Worm (Caenorhabditis elegans): ENCODE measurements around the gene C18A3.11.
A peak's percentile ranks its signal among the peaks of the same experiment; 100 is the strongest.

Gene C18A3.11

DNA sequence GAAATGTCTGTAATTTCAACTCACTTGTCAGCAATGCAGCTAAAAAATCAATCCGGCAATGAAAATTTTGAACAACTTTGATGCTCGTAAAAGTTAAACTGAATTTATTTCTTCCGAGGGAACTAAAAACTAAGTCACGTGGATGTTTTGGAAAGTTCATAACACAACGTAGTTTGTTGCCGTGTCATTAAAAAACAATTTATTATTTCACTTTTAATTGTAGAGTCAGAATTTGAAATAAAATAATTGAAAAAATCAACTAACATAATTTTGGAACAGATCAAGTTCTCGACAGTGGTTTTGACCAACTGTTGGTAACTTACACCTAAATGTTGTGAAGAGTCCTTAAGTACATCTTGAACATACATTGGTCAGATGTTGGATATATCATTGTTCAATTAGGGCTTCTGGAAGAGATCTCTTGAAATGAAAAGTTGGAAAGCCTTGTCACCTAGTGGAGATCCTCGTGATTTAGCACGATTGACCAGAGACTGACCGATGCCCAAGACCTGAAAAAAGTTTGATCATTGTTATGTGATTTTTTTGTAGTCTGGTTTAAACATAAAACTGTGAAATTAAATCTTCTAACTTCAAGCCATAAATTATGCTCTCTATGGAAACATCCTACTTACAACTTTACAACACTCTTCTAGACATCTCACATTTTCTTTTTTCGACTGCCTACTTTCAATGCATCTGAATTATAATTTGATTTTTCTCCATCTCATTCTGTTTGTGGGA lies at the start of gene C18A3.11, which contains the start of gene C18A3.7:
Gene C18A3.11 (plus strand): TSS at position 691 of the 741 bp plus-strand sequence.
Gene C18A3.7 (minus strand): TSS at position 101 of the 741 bp plus-strand sequence.
- TF ChIP-seq zip-8 (tag; optimal IDR thresholded peaks at IDR 0.05) (no peak), nhr-76 (tag; optimal IDR thresholded peaks at IDR 0.05) (no peak), snpc-4 (tag; optimal IDR thresholded peaks at IDR 0.05) (no peak), mls-2 (tag; optimal IDR thresholded peaks at IDR 0.05) (no peak), ham-2 (GFP tag; optimal IDR thresholded peaks at IDR 0.05) (no peak), elt-1 (tag; optimal IDR thresholded peaks at IDR 0.05; ENCODE audit: borderline replicate concordance, insufficient read depth) (no peak), sem-2 (GFP tag; optimal IDR thresholded peaks at IDR 0.05) (no peak), lin-32 (GFP tag; optimal IDR thresholded peaks at IDR 0.05) (no peak), blmp-1 (tag; optimal IDR thresholded peaks at IDR 0.05) (no peak), ceh-43 (GFP tag; optimal IDR thresholded peaks at IDR 0.05) (no peak), M03D4.4 (tag; optimal IDR thresholded peaks at IDR 0.05) (no peak), tbx-8 (GFP tag; optimal IDR thresholded peaks at IDR 0.05) (no peak), lin-13 (tag; optimal IDR thresholded peaks at IDR 0.05) (no peak), unc-120 (tag; optimal IDR thresholded peaks at IDR 0.05; ENCODE audit: poor library complexity, severe bottlenecking) (no peak), hlh-1 (tag; optimal IDR thresholded peaks at IDR 0.05) (no peak), elt-3 (tag; optimal IDR thresholded peaks at IDR 0.05) (no peak), mab-5 (tag; optimal IDR thresholded peaks at IDR 0.05) (no peak), unc-62 (GFP tag; optimal IDR thresholded peaks at IDR 0.05) (no peak), flh-1 (GFP tag; optimal IDR thresholded peaks at IDR 0.05) (no peak), sptf-1 (tag; optimal IDR thresholded peaks at IDR 0.05) (no peak)

DNA sequence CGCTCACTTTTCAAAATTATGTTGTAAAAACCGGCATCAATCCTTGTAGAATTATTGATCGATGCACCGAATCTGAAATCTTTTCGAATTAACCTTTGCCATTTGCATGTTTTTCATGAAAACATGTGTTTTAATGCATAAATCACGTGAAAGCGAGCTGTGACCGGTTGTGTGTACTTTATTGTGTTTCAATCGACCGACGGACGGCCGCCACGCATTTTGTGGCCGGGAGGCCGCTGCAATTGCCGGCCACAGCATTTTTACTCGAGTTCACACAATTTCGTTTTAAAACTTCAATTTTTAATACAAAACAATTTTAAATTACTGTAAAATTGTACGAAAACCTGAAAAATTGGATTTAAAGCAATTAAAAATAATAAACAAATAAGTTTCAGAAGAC lies 41.9 kb upstream of the C18A3.11 start, which contains the start of gene C25H3.11:
Gene C25H3.11 (minus strand): TSS at position 82 of the 400 bp plus-strand sequence.
- TF ChIP-seq M03D4.4 (tag; optimal IDR thresholded peaks at IDR 0.05): peak; percentile 8
- TF ChIP-seq ztf-11 (tag; optimal IDR thresholded peaks at IDR 0.05): no peak
- TF ChIP-seq nhr-2 (tag; optimal IDR thresholded peaks at IDR 0.05): peak; percentile 12
- TF ChIP-seq tbx-8 (GFP tag; optimal IDR thresholded peaks at IDR 0.05): no peak
- TF ChIP-seq ham-2 (GFP tag; optimal IDR thresholded peaks at IDR 0.05): no peak
- peak; percentile 6 for TF ChIP-seq mep-1 (tag; optimal IDR thresholded peaks at IDR 0.05)
- no peak for TF ChIP-seq nhr-76 (tag; optimal IDR thresholded peaks at IDR 0.05)
- TF ChIP-seq elt-3 (tag; optimal IDR thresholded peaks at IDR 0.05): no peak
- TF ChIP-seq sem-2 (GFP tag; optimal IDR thresholded peaks at IDR 0.05): no peak
- TF ChIP-seq nhr-12 (tag; optimal IDR thresholded peaks at IDR 0.05): no peak

DNA sequence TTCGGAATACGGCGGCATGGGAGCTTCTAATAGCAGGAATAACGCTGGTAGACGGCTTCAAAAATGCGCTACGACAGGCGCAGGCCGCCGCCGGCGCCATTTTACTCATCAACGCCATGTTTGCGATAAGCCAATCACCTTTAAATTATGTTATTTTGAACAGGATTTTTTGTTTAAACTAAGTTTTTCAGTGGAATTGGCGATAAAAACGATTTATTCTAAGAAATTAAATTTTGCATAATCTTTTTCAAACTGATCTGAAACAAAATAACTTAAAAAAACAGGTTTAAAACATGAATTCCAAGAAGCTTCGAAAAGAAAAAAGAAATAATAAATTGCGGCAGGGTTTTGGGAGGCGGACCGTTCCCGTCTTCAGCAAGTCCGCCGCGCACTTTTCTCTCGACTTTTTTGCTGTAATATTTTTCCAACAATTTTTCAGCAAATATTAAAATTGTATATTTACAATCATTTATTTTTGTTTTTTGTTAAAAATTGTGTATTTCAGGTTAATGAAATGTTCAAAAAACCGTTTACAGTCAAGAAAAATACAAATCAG lies 39.5 kb upstream of the C18A3.11 start, which contains the start of the genes ndub-5 and eif-2D:
Gene ndub-5 (minus strand): TSS at position 138 of the 556 bp plus-strand sequence.
Gene eif-2D (plus strand): TSS at position 506 of the 556 bp plus-strand sequence.
- TF ChIP-seq elt-1 (tag; optimal IDR thresholded peaks at IDR 0.05; ENCODE audit: borderline replicate concordance, insufficient read depth) (no peak), mep-1 (tag; optimal IDR thresholded peaks at IDR 0.05) (peak; percentile 37), lsy-2 (tag; optimal IDR thresholded peaks at IDR 0.05) (peak; percentile 2), drap-1 (GFP tag; optimal IDR thresholded peaks at IDR 0.05) (no peak)

DNA sequence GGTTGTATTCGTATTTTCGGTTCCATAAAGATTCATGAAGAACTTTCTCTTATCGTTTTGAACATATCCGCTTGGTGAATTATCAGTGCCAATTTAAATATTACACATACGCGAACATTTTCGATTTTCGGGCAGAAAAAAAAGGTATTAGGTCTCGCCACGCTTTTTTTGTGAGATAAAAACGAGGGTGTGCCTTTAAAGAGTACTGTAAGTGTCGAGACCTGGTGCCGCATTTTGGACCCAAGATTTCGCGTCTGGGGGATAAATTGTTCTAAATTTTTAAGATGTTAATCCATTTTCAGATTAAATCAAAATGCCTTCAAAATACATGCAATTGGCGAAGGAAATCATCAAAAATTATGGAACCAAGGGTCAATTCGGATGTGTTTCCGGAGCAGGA lies 36.9 kb upstream of the C18A3.11 start, which contains the start of gene C25H3.3:
Gene C25H3.3 (plus strand): TSS at position 301 of the 400 bp plus-strand sequence.
- TF ChIP-seq M03D4.4 (tag; optimal IDR thresholded peaks at IDR 0.05) (no peak), ceh-43 (GFP tag; optimal IDR thresholded peaks at IDR 0.05) (no peak), cnd-1 (tag; optimal IDR thresholded peaks at IDR 0.05) (no peak), ceh-83 (GFP tag; optimal IDR thresholded peaks at IDR 0.05) (no peak), flh-1 (GFP tag; optimal IDR thresholded peaks at IDR 0.05) (no peak), ztf-11 (tag; optimal IDR thresholded peaks at IDR 0.05) (no peak), unc-120 (tag; optimal IDR thresholded peaks at IDR 0.05; ENCODE audit: poor library complexity, severe bottlenecking) (no peak), unc-62 (GFP tag; optimal IDR thresholded peaks at IDR 0.05) (no peak)

DNA sequence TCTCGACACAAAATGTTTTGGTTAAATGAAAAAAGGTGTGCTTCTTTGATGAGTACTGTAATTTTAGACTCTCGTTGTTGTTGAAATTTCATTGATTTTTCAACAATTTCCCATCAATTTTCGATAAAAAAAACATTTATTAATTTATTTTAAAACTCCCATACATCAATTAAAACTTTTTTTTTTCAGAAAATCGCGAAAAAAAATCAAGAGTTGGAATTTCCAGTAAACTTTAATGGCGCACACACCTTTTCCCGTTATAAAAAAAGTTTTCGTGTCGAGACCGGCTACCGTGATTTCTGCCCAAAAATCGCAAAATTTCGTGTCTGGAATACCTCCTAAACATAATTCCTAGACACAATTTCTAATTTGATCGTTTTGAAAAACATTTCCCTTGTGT lies 36.0 kb upstream of the C18A3.11 start, which contains the start of gene C25H3.14:
Gene C25H3.14 (plus strand): TSS at position 301 of the 400 bp plus-strand sequence.
- TF ChIP-seq cnd-1 (tag; optimal IDR thresholded peaks at IDR 0.05) (no peak), hlh-1 (tag; optimal IDR thresholded peaks at IDR 0.05) (no peak), lin-32 (GFP tag; optimal IDR thresholded peaks at IDR 0.05) (no peak), flh-1 (GFP tag; optimal IDR thresholded peaks at IDR 0.05) (no peak), ces-1 (GFP tag; optimal IDR thresholded peaks at IDR 0.05) (no peak), nhr-2 (tag; optimal IDR thresholded peaks at IDR 0.05) (no peak), lin-13 (tag; optimal IDR thresholded peaks at IDR 0.05) (no peak)

All from whole organism, mixed stage, embryonic.